Fruit fly (Drosophila melanogaster) whole organism, embryonic: ENCODE measurements around the gene Ubqn.

Experiments used
- CG11093 ChIP-seq: fragments of 200-800 bp; sonication (Bioruptor generic); IDR thresholded peaks from 3 replicates; pipeline ENCODE4 v1.3.6; 2022; ENCODE audit warnings: missing biosample characterization, missing genetic modification characterization
- CG2129 ChIP-seq: fragments of 200-800 bp; sonication (Bioruptor generic); IDR thresholded peaks from 2 replicates; pipeline ENCODE4 v1.3.6; 2022; ENCODE audit warnings: missing biosample characterization, missing genetic modification characterization; ENCODE audit not compliant: partially characterized antibody
- NfI ChIP-seq: fragments of 200-800 bp; sonication (Bioruptor generic); optimal IDR thresholded peaks from 3 replicates; lab custom pipeline; 2018; ENCODE audit warnings: missing biosample characterization, mild to moderate bottlenecking, missing genetic modification characterization, moderate library complexity
- cwo ChIP-seq: fragments of 200-800 bp; sonication (Bioruptor generic); optimal IDR thresholded peaks from 3 replicates; lab custom pipeline; 2017; ENCODE audit warnings: missing biosample characterization, missing genetic modification characterization, mild to moderate bottlenecking, moderate library complexity, missing genetic modification reagents
- fu2 ChIP-seq: fragments of 200-800 bp; sonication (Bioruptor generic); optimal IDR thresholded peaks from 2 replicates; lab custom pipeline; 2016; ENCODE audit warnings: missing biosample characterization, missing genetic modification characterization
- ken ChIP-seq: fragments of 200-800 bp; sonication (Bioruptor generic); IDR thresholded peaks from 3 replicates; pipeline ENCODE4 v1.3.6; 2022; ENCODE audit warnings: missing biosample characterization, missing genetic modification characterization

DNA sequence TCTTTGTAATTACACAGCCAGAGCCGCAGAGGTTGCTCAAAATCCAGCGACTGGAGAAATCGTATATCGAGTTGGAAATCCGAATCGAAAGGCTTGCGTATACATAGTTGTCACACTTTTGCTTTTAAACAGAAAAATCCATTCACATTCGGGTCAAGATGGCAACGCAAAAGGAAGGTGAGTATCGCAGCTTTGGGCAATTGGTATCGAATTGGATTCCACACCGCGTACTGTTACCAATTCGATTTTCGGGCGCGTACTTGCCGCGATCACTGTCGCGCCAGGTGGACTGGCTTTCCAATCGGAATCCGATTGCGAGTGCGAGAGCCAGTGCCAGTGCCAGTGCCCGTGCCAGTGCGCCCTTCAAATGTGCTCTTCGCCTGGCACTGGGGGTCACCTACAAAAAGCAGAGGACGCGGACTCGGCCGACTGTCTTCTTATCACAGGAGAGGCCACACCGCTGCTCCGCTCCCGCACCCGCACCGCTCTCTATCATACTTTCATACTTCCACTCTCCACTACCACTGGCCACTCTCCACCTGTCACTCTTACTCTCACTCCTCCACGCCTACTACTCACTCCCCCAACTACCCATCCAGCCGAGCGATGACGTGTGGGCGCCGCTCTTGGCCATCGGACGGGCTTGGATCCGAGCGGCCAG lies 16.0 kb upstream of the Ubqn start:
- no peak for TF ChIP-seq fu2 (GFP tag; lab: Kevin White, UChicago)
- no peak for TF ChIP-seq CG11093 (GFP tag; lab: Robert Waterston, UW)
- no peak for TF ChIP-seq NfI
- TF ChIP-seq ken (GFP tag; lab: Robert Waterston, UW): no peak
- TF ChIP-seq CG2129 (GFP tag; lab: Robert Waterston, UW): no peak
- TF ChIP-seq cwo (GFP tag; lab: Kevin White, UChicago): peak; percentile 50
